Fruit fly (Drosophila melanogaster): ENCODE results near the gene CG43056.

DNA sequence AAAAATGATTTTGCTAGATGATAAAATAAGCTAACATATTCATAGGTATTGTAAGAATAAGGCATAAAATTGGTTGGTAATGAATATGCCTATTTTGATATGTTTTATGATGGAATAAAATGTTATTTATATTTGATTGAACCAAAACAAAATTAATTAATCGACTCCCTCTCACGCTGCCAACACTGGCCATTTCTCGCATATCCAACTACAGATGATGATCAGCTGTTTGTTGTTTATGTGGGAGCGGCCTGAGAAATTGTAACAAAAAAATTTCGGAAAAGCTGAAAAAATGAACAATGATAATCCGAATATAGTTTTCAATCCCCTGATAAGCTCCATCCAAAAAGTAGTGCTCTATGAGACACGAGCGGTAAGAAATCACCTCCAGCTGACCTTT, 27.4 kb downstream of the CG43056 start, which contains the start of gene FIG4:
- TF ChIP-seq CG4318 (GFP tag; optimal IDR thresholded peaks at IDR 0.05) (no peak), svp (GFP tag) (no peak), CG7368 (GFP tag; optimal IDR thresholded peaks at IDR 0.05) (no peak)

All from whole organism, prepupa.